Worm (Caenorhabditis elegans) whole organism, early embryonic: ENCODE results near the gene F58B4.2.

Experiments used
- aly-1 ChIP-seq: sonication (generic microtip); optimal IDR thresholded peaks from 2 replicates; lab custom pipeline; 2016; ENCODE audit warnings: missing genetic modification characterization, missing compliant biosample characterization
- ama-1 ChIP-seq: fragments of 150-350 bp; optimal IDR thresholded peaks from 2 replicates; lab custom pipeline; 2014
- tbx-37 ChIP-seq: fragments of 200-800 bp; sonication (Bioruptor generic); conservative IDR thresholded peaks from 2 replicates; pipeline ENCODE4 v1.3.6; 2022; ENCODE audit warnings: missing genetic modification reagents, missing genetic modification characterization, missing compliant biosample characterization

DNA sequence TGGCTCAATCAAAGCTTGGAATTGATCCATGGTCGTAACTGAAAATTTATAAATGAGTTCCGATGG lies 21.3 kb downstream of the F58B4.2 start, which contains the start of gene sec-61.G:
- TF ChIP-seq aly-1 (tag; lab: Kevin White, UChicago) (no peak), ama-1 (lab: Kevin White, UChicago) (no peak), tbx-37 (GFP tag; lab: Robert Waterston, UW) (no peak)
